Fruit fly (Drosophila melanogaster) whole organism, embryonic: ENCODE data around the gene Trf4-2.
A peak's percentile ranks its signal among the peaks of the same experiment; 100 is the strongest.

Experiments
- Bgb ChIP-seq: fragments of 200-800 bp; sonication (Bioruptor generic); IDR thresholded peaks from 2 replicates; pipeline ENCODE4 v1.3.6; 2022; ENCODE audit warnings: missing biosample characterization, missing genetic modification characterization; ENCODE audit not compliant: partially characterized antibody
- Blimp-1 ChIP-seq: fragments of 200-800 bp; sonication (Bioruptor generic); optimal IDR thresholded peaks from 3 replicates; lab custom pipeline; 2018; ENCODE audit warnings: missing biosample characterization, missing genetic modification characterization, mild to moderate bottlenecking, moderate library complexity, missing genetic modification reagents
- BtbVII ChIP-seq: fragments of 200-800 bp; sonication (Bioruptor generic); optimal IDR thresholded peaks from 3 replicates; lab custom pipeline; 2017; ENCODE audit warnings: missing biosample characterization, mild to moderate bottlenecking, missing genetic modification characterization
- CG10654 ChIP-seq: fragments of 200-800 bp; sonication (Bioruptor generic); optimal IDR thresholded peaks from 2 replicates; lab custom pipeline; 2016; ENCODE audit warnings: missing biosample characterization, missing genetic modification characterization
- CG11560 ChIP-seq: fragments of 200-800 bp; sonication (Bioruptor generic); IDR thresholded peaks from 3 replicates; pipeline ENCODE4 v1.3.6; 2022; ENCODE audit warnings: missing biosample characterization, missing genetic modification characterization
- CG12104 ChIP-seq: fragments of 200-800 bp; sonication (Bioruptor generic); optimal IDR thresholded peaks from 3 replicates; lab custom pipeline; 2016; ENCODE audit warnings: missing biosample characterization, missing genetic modification characterization
- CG12299 ChIP-seq: fragments of 200-800 bp; sonication (Bioruptor generic); optimal IDR thresholded peaks from 2 replicates; lab custom pipeline; 2018; ENCODE audit warnings: missing biosample characterization, mild to moderate bottlenecking, missing genetic modification characterization
- CG14441 ChIP-seq: fragments of 200-800 bp; sonication (Bioruptor generic); IDR thresholded peaks from 2 replicates; pipeline ENCODE4 v1.3.6; 2022; ENCODE audit warnings: missing biosample characterization, missing genetic modification characterization
- CG1603 ChIP-seq: fragments of 200-800 bp; sonication (Bioruptor generic); optimal IDR thresholded peaks from 2 replicates; lab custom pipeline; 2019; ENCODE audit warnings: missing biosample characterization, mild to moderate bottlenecking, missing genetic modification characterization, moderate library complexity
- CG16815 ChIP-seq: fragments of 200-800 bp; sonication (Bioruptor generic); optimal IDR thresholded peaks from 3 replicates; lab custom pipeline; 2017; ENCODE audit warnings: missing biosample characterization, mild to moderate bottlenecking, missing genetic modification characterization
- CG17829 ChIP-seq: fragments of 200-800 bp; optimal IDR thresholded peaks from 2 replicates; lab custom pipeline; 2019; ENCODE audit warnings: missing biosample characterization, mild to moderate bottlenecking, missing genetic modification characterization, moderate library complexity
- CG34376 ChIP-seq: fragments of 200-800 bp; sonication (Bioruptor generic); optimal IDR thresholded peaks from 2 replicates; lab custom pipeline; 2018; ENCODE audit warnings: missing biosample characterization, mild to moderate bottlenecking, missing genetic modification characterization
- CG3838 ChIP-seq: fragments of 200-800 bp; sonication (Bioruptor generic); optimal IDR thresholded peaks from 3 replicates; lab custom pipeline; 2016; ENCODE audit warnings: missing biosample characterization, missing genetic modification characterization
- CG3995 ChIP-seq: fragments of 200-800 bp; sonication (Bioruptor generic); optimal IDR thresholded peaks from 3 replicates; lab custom pipeline; 2016; ENCODE audit warnings: missing biosample characterization, missing genetic modification characterization
- CG42726 ChIP-seq: fragments of 200-800 bp; sonication (Bioruptor generic); IDR thresholded peaks from 2 replicates; pipeline ENCODE4 v1.3.6; 2022; ENCODE audit warnings: missing biosample characterization, missing genetic modification characterization; ENCODE audit not compliant: partially characterized antibody
- CG4328 ChIP-seq: fragments of 200-800 bp; sonication (Bioruptor generic); optimal IDR thresholded peaks from 3 replicates; lab custom pipeline; 2017; ENCODE audit warnings: missing biosample characterization, missing genetic modification reagents, missing genetic modification characterization
- CG4617 ChIP-seq: fragments of 200-800 bp; sonication (Bioruptor generic); optimal IDR thresholded peaks from 3 replicates; lab custom pipeline; 2016; ENCODE audit warnings: missing biosample characterization, missing genetic modification characterization, borderline replicate concordance
- CG5245 ChIP-seq: fragments of 200-800 bp; sonication (Bioruptor generic); optimal IDR thresholded peaks from 3 replicates; lab custom pipeline; 2016; ENCODE audit warnings: missing biosample characterization, missing genetic modification characterization
- CG6791 ChIP-seq: fragments of 200-800 bp; sonication (Bioruptor generic); IDR thresholded peaks from 3 replicates; pipeline ENCODE4 v1.3.6; 2022; ENCODE audit warnings: missing biosample characterization, missing genetic modification characterization; ENCODE audit not compliant: partially characterized antibody
- CG7987 ChIP-seq: fragments of 200-800 bp; sonication (Bioruptor generic); optimal IDR thresholded peaks from 2 replicates; lab custom pipeline; 2018; ENCODE audit warnings: missing biosample characterization, mild to moderate bottlenecking, missing genetic modification characterization, moderate library complexity
- CG9932 ChIP-seq: fragments of 200-800 bp; sonication (Bioruptor generic); IDR thresholded peaks from 2 replicates; pipeline ENCODE4 v1.3.6; 2022; ENCODE audit warnings: missing biosample characterization, missing genetic modification characterization
- Dip3 ChIP-seq: fragments of 200-800 bp; sonication (Bioruptor generic); optimal IDR thresholded peaks from 3 replicates; lab custom pipeline; 2016; ENCODE audit warnings: missing biosample characterization, missing genetic modification characterization
- Doc2 ChIP-seq: fragments of 200-800 bp; sonication (Bioruptor generic); IDR thresholded peaks from 2 replicates; pipeline ENCODE4 v1.3.6; 2022; ENCODE audit warnings: missing biosample characterization, missing genetic modification characterization
- Dref ChIP-seq: fragments of 200-800 bp; sonication (Bioruptor generic); IDR thresholded peaks from 2 replicates; pipeline ENCODE4 v1.3.6; 2022; ENCODE audit warnings: missing biosample characterization, missing genetic modification characterization
- ERR ChIP-seq: fragments of 200-800 bp; sonication (Bioruptor generic); optimal IDR thresholded peaks from 2 replicates; lab custom pipeline; 2016; ENCODE audit warnings: missing biosample characterization, missing genetic modification characterization
- GATAe ChIP-seq: fragments of 200-800 bp; sonication (Bioruptor generic); conservative IDR thresholded peaks from 2 replicates; pipeline ENCODE4 v1.3.6; 2022; ENCODE audit warnings: missing biosample characterization, missing genetic modification characterization
- Hr3 ChIP-seq: fragments of 200-800 bp; sonication (Bioruptor generic); optimal IDR thresholded peaks from 3 replicates; lab custom pipeline; 2016; ENCODE audit warnings: missing biosample characterization, missing genetic modification characterization
- Lhr ChIP-seq: fragments of 200-800 bp; sonication (Bioruptor generic); optimal IDR thresholded peaks from 3 replicates; lab custom pipeline; 2017; ENCODE audit warnings: mild to moderate bottlenecking, missing biosample characterization, missing genetic modification reagents, missing genetic modification characterization
- Mes4 ChIP-seq: fragments of 200-800 bp; sonication (Bioruptor generic); optimal IDR thresholded peaks from 2 replicates; lab custom pipeline; 2016; ENCODE audit warnings: missing biosample characterization, missing genetic modification characterization
- NC2α ChIP-seq: fragments of 200-800 bp; sonication (Bioruptor generic); optimal IDR thresholded peaks from 2 replicates; lab custom pipeline; 2016; ENCODE audit warnings: missing biosample characterization, missing genetic modification characterization
- Xrp1 ChIP-seq: fragments of 200-800 bp; sonication (Bioruptor generic); IDR thresholded peaks from 2 replicates; pipeline ENCODE4 v1.3.6; 2022; ENCODE audit warnings: missing biosample characterization, missing genetic modification characterization
- amos ChIP-seq: fragments of 200-800 bp; sonication (Bioruptor generic); IDR thresholded peaks from 2 replicates; pipeline ENCODE4 v1.3.6; 2022; ENCODE audit warnings: missing biosample characterization, missing genetic modification characterization; ENCODE audit not compliant: partially characterized antibody
- ara ChIP-seq: fragments of 200-800 bp; sonication (Bioruptor generic); IDR thresholded peaks from 2 replicates; pipeline ENCODE4 v1.3.6; 2022; ENCODE audit warnings: missing biosample characterization, missing genetic modification characterization
- dmrt11E ChIP-seq: fragments of 200-800 bp; sonication (Bioruptor generic); optimal IDR thresholded peaks from 3 replicates; lab custom pipeline; 2018; ENCODE audit warnings: missing biosample characterization, mild to moderate bottlenecking, missing genetic modification characterization, moderate library complexity
- ind ChIP-seq: fragments of 200-800 bp; sonication (Bioruptor generic); optimal IDR thresholded peaks from 3 replicates; lab custom pipeline; 2016; ENCODE audit warnings: missing biosample characterization, missing genetic modification characterization
- kay ChIP-seq: fragments of 200-800 bp; sonication (Bioruptor generic); optimal IDR thresholded peaks from 2 replicates; lab custom pipeline; 2016; ENCODE audit warnings: missing biosample characterization, missing genetic modification characterization
- lola ChIP-seq, 3 experiments: fragments of >200 bp in 2 of 3; fragments of 200-800 bp in 1 of 3; sonication (Bioruptor generic) in 1 of 3; optimal IDR thresholded peaks; 2 replicates each; lab custom pipeline; 2017 to 2019; ENCODE audit warnings: missing biosample characterization in 3 of 3, missing genetic modification characterization in 3 of 3, mild to moderate bottlenecking in 1 of 3, moderate library complexity in 1 of 3
- nmo ChIP-seq: fragments of 200-800 bp; sonication (Bioruptor generic); optimal IDR thresholded peaks from 2 replicates; lab custom pipeline; 2018; ENCODE audit warnings: missing biosample characterization, mild to moderate bottlenecking, missing genetic modification characterization, moderate library complexity
- pho ChIP-seq: fragments of 200-800 bp; sonication (Bioruptor generic); optimal IDR thresholded peaks from 2 replicates; lab custom pipeline; 2016; ENCODE audit warnings: missing biosample characterization, missing genetic modification characterization
- pnt ChIP-seq: fragments of 200-800 bp; sonication (Bioruptor generic); optimal IDR thresholded peaks from 3 replicates; lab custom pipeline; 2016; ENCODE audit warnings: missing biosample characterization, missing genetic modification characterization
- ssp ChIP-seq: fragments of 200-800 bp; sonication (Bioruptor generic); IDR thresholded peaks from 2 replicates; pipeline ENCODE4 v1.3.6; 2022; ENCODE audit warnings: missing biosample characterization, missing genetic modification characterization
- tll ChIP-seq, 2 experiments: fragments of 200-800 bp in 1 of 2; fragments of >200 bp in 1 of 2; sonication (Bioruptor generic) in 1 of 2; optimal IDR thresholded peaks; 2 replicates each; lab custom pipeline; 2017 to 2019; ENCODE audit warnings: missing biosample characterization in 2 of 2, missing genetic modification characterization in 2 of 2, mild to moderate bottlenecking in 1 of 2, moderate library complexity in 1 of 2
- tna ChIP-seq: fragments of 200-800 bp; sonication (Bioruptor generic); IDR thresholded peaks from 2 replicates; pipeline ENCODE4 v1.3.6; 2022; ENCODE audit warnings: missing biosample characterization, missing genetic modification characterization; ENCODE audit not compliant: partially characterized antibody
- trem ChIP-seq: fragments of 200-800 bp; optimal IDR thresholded peaks from 3 replicates; lab custom pipeline; 2019; ENCODE audit warnings: missing biosample characterization, mild to moderate bottlenecking, missing genetic modification characterization, moderate library complexity
- unc-4 ChIP-seq: fragments of 200-800 bp; sonication (Bioruptor generic); IDR thresholded peaks from 2 replicates; pipeline ENCODE4 v1.3.6; 2022; ENCODE audit warnings: missing biosample characterization, missing genetic modification characterization; ENCODE audit not compliant: partially characterized antibody
- wor ChIP-seq: fragments of 200-800 bp; sonication (Bioruptor generic); IDR thresholded peaks from 2 replicates; pipeline ENCODE4 v1.3.6; 2022; ENCODE audit warnings: missing biosample characterization, missing genetic modification characterization
- zfh1 ChIP-seq: fragments of 200-800 bp; sonication (Bioruptor generic); IDR thresholded peaks from 3 replicates; pipeline ENCODE4 v1.3.6; 2022; ENCODE audit warnings: missing biosample characterization, missing genetic modification characterization
- zfh2 ChIP-seq: fragments of 200-800 bp; sonication (Bioruptor generic); optimal IDR thresholded peaks from 2 replicates; lab custom pipeline; 2016; ENCODE audit warnings: missing biosample characterization, missing genetic modification characterization

The Trf4-2 gene

DNA sequence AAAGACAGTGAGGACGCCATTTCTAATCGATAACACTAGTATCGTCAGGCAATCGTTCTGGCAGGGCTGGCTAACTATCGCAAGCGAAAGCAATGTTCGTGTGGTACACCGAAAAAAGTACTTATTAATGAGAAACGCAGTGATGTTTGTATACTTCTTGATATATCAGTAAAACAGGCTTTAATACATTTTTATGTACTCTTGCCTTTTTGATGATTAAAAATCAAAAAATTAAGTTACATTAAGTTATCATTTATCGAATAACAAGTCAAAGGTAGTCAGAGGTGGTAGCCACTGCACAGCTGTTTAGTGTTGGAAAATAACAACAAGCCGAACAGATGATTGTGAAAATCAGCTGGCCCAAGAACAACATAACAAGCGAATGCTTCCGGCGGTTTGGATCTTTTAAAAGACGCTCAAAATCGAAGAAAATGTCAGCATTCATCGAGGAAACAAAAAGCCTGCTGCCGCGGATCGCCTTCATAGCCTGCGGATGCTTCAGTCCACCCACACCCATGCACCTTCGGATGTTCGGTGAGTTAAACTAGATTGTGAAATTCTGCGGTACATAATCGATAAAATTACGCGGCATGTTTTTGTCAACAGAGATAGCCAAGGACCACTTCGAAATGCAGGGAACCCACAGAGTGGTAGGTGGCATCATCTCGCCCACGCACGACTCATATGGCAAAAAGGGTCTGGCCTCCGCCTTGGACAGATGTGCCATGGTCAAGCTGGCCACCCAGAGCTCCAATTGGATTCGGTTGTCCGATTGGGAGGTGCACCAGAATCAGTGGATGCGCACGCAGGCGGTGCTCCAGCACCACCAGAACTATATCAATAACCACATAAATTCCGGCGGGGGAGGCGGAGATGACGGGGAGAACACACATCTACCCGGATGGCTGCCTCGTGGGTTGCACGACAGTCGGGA, 20.2 kb downstream of the Trf4-2 start, which contains the start of the genes ssh and Nmnat (continued):
- TF ChIP-seq CG1603 (tag; lab: Kevin White, UChicago) (peak; percentile 29), CG34376 (GFP tag; lab: Kevin White, UChicago) (peak; percentile 46), CG42726 (GFP tag; lab: Robert Waterston, UW) (peak; percentile 69), amos (GFP tag; lab: Robert Waterston, UW) (peak; percentile 91), Dip3 (GFP tag; lab: Kevin White, UChicago) (peak; percentile 40), tll (GFP tag; optimal IDR thresholded peaks at IDR 0.05; lab: Kevin White, UChicago) (peak; percentile 85 to 89), Xrp1 (peak; percentile 45; the same call in 1 of the 2 replicates), CG17829 (tag; lab: Kevin White, UChicago) (peak; percentile 54), Mes4 (GFP tag; lab: Kevin White, UChicago) (no peak), CG5245 (GFP tag; lab: Kevin White, UChicago) (no peak), pnt (GFP tag; lab: Kevin White, UChicago) (no peak), kay (GFP tag; lab: Kevin White, UChicago) (no peak), CG4328 (no peak), ssp (no peak), zfh2 (peak; percentile 42), dmrt11E (tag; lab: Kevin White, UChicago) (peak; percentile 40), lola (GFP tag; optimal IDR thresholded peaks at IDR 0.05; lab: Kevin White, UChicago) (peak in 1 of 3 experiments; percentile 48), ERR (no peak), Blimp-1 (no peak), CG11560 (tag; lab: Robert Waterston, UW) (peak; percentile 99), Doc2 (GFP tag; lab: Robert Waterston, UW) (no peak), ara (GFP tag; lab: Robert Waterston, UW) (no peak), GATAe (no peak), tna (GFP tag; lab: Robert Waterston, UW) (peak; percentile 65; the same call in 1 of the 2 replicates), CG3995 (peak; percentile 24), CG10654 (GFP tag; lab: Kevin White, UChicago) (peak; percentile 11), CG14441 (GFP tag; lab: Robert Waterston, UW) (no peak), zfh1 (GFP tag; lab: Robert Waterston, UW) (no peak), CG9932 (GFP tag; lab: Robert Waterston, UW) (peak; percentile 66), CG6791 (GFP tag; lab: Robert Waterston, UW) (peak; percentile 88), BtbVII (GFP tag; lab: Kevin White, UChicago) (no peak), Bgb (GFP tag; lab: Robert Waterston, UW) (peak; percentile 90), CG3838 (GFP tag; lab: Kevin White, UChicago) (no peak), ind (GFP tag; lab: Kevin White, UChicago) (peak; percentile 2), trem (tag; lab: Kevin White, UChicago) (peak; percentile 93), CG4617 (GFP tag; lab: Kevin White, UChicago) (peak; percentile 55), pho (GFP tag; lab: Kevin White, UChicago) (peak; percentile 41), Dref (peak; percentile 92), unc-4 (GFP tag; lab: Robert Waterston, UW) (peak; percentile 89), CG16815 (GFP tag; lab: Kevin White, UChicago) (no peak), Lhr (GFP tag; lab: Kevin White, UChicago) (peak; percentile 17), wor (GFP tag; lab: Robert Waterston, UW) (no peak), CG7987 (GFP tag; lab: Kevin White, UChicago) (peak; percentile 1), NC2α (no peak), Hr3 (GFP tag; lab: Kevin White, UChicago) (peak; percentile 22), CG12299 (tag; lab: Kevin White, UChicago) (no peak), CG12104 (GFP tag; lab: Kevin White, UChicago) (no peak), nmo (GFP tag; lab: Kevin White, UChicago) (peak; percentile 81)
